Fruit fly (Drosophila melanogaster) S2 (cell line): Measurements from ENCODE around the gene Tif-IA.

Experiments
- CG8478 ChIP-seq: fragments of >200 bp; optimal IDR thresholded peaks from 2 replicates; lab custom pipeline; 2018
- CTCF ChIP-seq, 2 experiments: fragments of >200 bp; optimal IDR thresholded peaks; 2 replicates each; lab custom pipeline; 2018

Gene Tif-IA

dm6 chr2L:22249570-22250274 is at the start of gene Tif-IA:
Gene Tif-IA, plus strand, starts transcription at chr2L:22249876.
- TF ChIP-seq CG8478 (lab: Kevin White, UChicago) (no peak), CTCF (optimal IDR thresholded peaks at IDR 0.05; lab: Kevin White, UChicago) (no peak)

- TF ChIP-seq CG8478 (lab: Kevin White, UChicago) (no peak), CTCF (optimal IDR thresholded peaks at IDR 0.05; lab: Kevin White, UChicago) (no peak)
Measured at dm6 chr2L:22214276-22214675, 35.4 kb upstream of the Tif-IA start, which contains the start of gene Ir40a. Gene Ir40a, minus strand, starts transcription at chr2L:22214376.

- TF ChIP-seq CG8478 (lab: Kevin White, UChicago) (no peak), CTCF (optimal IDR thresholded peaks at IDR 0.05; lab: Kevin White, UChicago) (peak in 1 of 2 experiments; percentile 28)
Measured at dm6 chr2L:22239611-22240219, 10.0 kb upstream of the Tif-IA start, which contains the start of gene Nubpl. Gene Nubpl, plus strand, starts transcription at chr2L:22239916.

- TF ChIP-seq CTCF (optimal IDR thresholded peaks at IDR 0.05; lab: Kevin White, UChicago) (no peak), CG8478 (lab: Kevin White, UChicago) (no peak)
Measured at dm6 chr2L:22247455-22248058, 2.1 kb upstream of the Tif-IA start, which contains the start of gene RpL21. Gene RpL21, minus strand, starts transcription at chr2L:22247875.

- TF ChIP-seq CG8478 (lab: Kevin White, UChicago) (no peak), CTCF (optimal IDR thresholded peaks at IDR 0.05; lab: Kevin White, UChicago) (no peak)
Measured at dm6 chr2L:22248230-22248629, 1.4 kb upstream of the Tif-IA start.

dm6 chr2L:22261047-22261446 is 11.4 kb downstream of the Tif-IA start:
- TF ChIP-seq CTCF (optimal IDR thresholded peaks at IDR 0.05; lab: Kevin White, UChicago) (no peak), CG8478 (lab: Kevin White, UChicago) (no peak)

dm6 chr2L:22281900-22282299 is 32.2 kb downstream of the Tif-IA start:
- no peak for TF ChIP-seq CTCF (optimal IDR thresholded peaks at IDR 0.05; lab: Kevin White, UChicago)
- no peak for TF ChIP-seq CG8478 (lab: Kevin White, UChicago)

- no peak for TF ChIP-seq CTCF (optimal IDR thresholded peaks at IDR 0.05; lab: Kevin White, UChicago)
- no peak for TF ChIP-seq CG8478 (lab: Kevin White, UChicago)
Measured at dm6 chr2L:22292777-22293176, 43.1 kb downstream of the Tif-IA start.
